Worm (Caenorhabditis elegans) whole organism, midembryonic: ENCODE data around the gene sra-28.

Experiments
- cog-1 ChIP-seq: sonication (generic microtip); optimal IDR thresholded peaks from 2 replicates; lab custom pipeline; 2016; ENCODE audit warnings: missing genetic modification characterization, missing compliant biosample characterization
- flt-1 ChIP-seq: fragments of 200-800 bp; sonication (Bioruptor generic); IDR thresholded peaks from 2 replicates; pipeline ENCODE4 v1.3.6; 2022; ENCODE audit warnings: missing genetic modification characterization, missing compliant biosample characterization
- klf-2 ChIP-seq: fragments of 200-800 bp; sonication (Bioruptor generic); conservative IDR thresholded peaks from 2 replicates; pipeline ENCODE4 v1.3.6; 2022; ENCODE audit warnings: missing genetic modification reagents, missing genetic modification characterization, missing compliant biosample characterization
- med-1 ChIP-seq: sonication (generic microtip); optimal IDR thresholded peaks from 2 replicates; lab custom pipeline; 2017; ENCODE audit warnings: missing genetic modification characterization, mild to moderate bottlenecking, missing compliant biosample characterization, antibody characterized with exemption, missing genetic modification reagents; ENCODE audit not compliant: insufficient read depth
- ztf-29 ChIP-seq: fragments of 200-800 bp; sonication (Bioruptor generic); IDR thresholded peaks from 2 replicates; pipeline ENCODE4 v1.3.6; 2022; ENCODE audit warnings: missing genetic modification reagents, missing genetic modification characterization, missing compliant biosample characterization

- TF ChIP-seq ztf-29 (GFP tag; lab: Robert Waterston, UW) = no peak
- no peak for TF ChIP-seq cog-1 (tag; lab: Kevin White, UChicago)
- TF ChIP-seq flt-1 = no peak
- no peak for TF ChIP-seq med-1 (GFP tag; lab: Kevin White, UChicago)
- TF ChIP-seq klf-2 (GFP tag; lab: Robert Waterston, UW) = no peak
These were observed 4.8 kb upstream of the sra-28 start, which contains the start of gene sra-31 for ce11 chrII:6578378-6578777.
